Worm (Caenorhabditis elegans): ENCODE data around the gene T20D4.19.

T20D4.19 gene

DNA sequence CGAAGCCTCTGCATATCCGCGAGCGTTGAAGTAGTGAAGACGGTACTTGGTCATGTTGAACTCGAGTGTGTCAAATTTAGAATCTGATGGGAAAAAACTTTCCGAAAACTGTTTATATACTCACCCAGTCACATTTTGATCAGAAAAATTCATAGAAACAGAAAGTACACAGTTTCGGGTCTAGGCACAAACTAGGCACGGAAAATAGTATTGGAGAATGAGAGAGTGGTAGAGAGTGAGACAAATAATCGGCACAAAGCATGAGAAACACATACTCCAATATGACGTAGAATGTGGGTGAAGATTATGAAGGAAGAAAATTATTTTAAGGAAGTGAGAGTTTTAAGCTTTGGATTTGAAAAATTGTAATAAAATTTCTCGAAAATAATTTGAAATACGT is 37.0 kb upstream of the T20D4.19 start, which contains the start of gene gst-33:
Gene gst-33 (minus strand): TSS at position 127 of the 400 bp plus-strand sequence.
- TF ChIP-seq crh-2 (tag; optimal IDR thresholded peaks at IDR 0.05) (peak; percentile 22), nhr-6 (tag; optimal IDR thresholded peaks at IDR 0.05) (no peak), blmp-1 (tag; optimal IDR thresholded peaks at IDR 0.05; ENCODE audit: insufficient read depth) (peak; percentile 61), nhr-129 (tag; optimal IDR thresholded peaks at IDR 0.05) (peak; percentile 39), gmeb-1 (tag; optimal IDR thresholded peaks at IDR 0.05) (peak; percentile 61), sma-9 (GFP tag; optimal IDR thresholded peaks at IDR 0.05) (peak; percentile 73), sma-9 (tag; optimal IDR thresholded peaks at IDR 0.05) (no peak), ceh-82 (tag; optimal IDR thresholded peaks at IDR 0.05) (no peak), fos-1 (tag; optimal IDR thresholded peaks at IDR 0.05) (peak; percentile 41), F13H6.1 (tag; optimal IDR thresholded peaks at IDR 0.05) (peak; percentile 4)

- TF ChIP-seq nhr-23 (tag; optimal IDR thresholded peaks at IDR 0.05) (no peak), nhr-10 (tag; optimal IDR thresholded peaks at IDR 0.05) (no peak), mbf-1 (tag; optimal IDR thresholded peaks at IDR 0.05) (no peak), nhr-237 (tag; optimal IDR thresholded peaks at IDR 0.05) (no peak), zag-1 (tag; optimal IDR thresholded peaks at IDR 0.05) (no peak), F13H6.1 (tag; optimal IDR thresholded peaks at IDR 0.05) (no peak), mdl-1 (tag; optimal IDR thresholded peaks at IDR 0.05) (no peak), aly-2 (tag; optimal IDR thresholded peaks at IDR 0.05) (no peak)
These were observed 33.5 kb upstream of the T20D4.19 start for ce11 chrV:3464897-3465296.

DNA sequence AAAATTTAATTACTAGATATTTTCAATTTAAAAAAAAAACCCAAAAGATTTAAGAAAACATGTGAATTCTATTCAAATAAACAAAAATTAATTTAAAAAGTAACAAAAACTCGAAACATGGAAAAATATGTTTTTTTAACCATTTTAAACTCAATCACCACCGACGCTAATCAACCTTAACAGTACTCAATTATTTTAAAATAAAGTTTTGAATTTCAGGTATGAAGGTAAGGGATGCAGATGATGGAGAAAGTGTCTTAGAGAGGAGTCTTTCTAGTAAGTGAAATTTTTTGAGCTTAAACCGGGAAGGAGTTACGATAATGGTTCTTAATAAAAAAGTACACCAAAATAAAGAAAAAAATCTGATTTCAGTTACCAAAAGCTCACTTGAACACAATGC is 32.1 kb upstream of the T20D4.19 start, which contains the start of gene slc-28.1:
Gene slc-28.1 (plus strand): TSS at position 301 of the 400 bp plus-strand sequence.
- TF ChIP-seq elt-3 (tag; optimal IDR thresholded peaks at IDR 0.05): no peak
- TF ChIP-seq lin-13 (GFP tag; optimal IDR thresholded peaks at IDR 0.05): no peak
- no peak for TF ChIP-seq ceh-16 (tag; optimal IDR thresholded peaks at IDR 0.05)
- TF ChIP-seq nhr-129 (tag; optimal IDR thresholded peaks at IDR 0.05): no peak
- TF ChIP-seq ceh-82 (tag; optimal IDR thresholded peaks at IDR 0.05): no peak
- no peak for TF ChIP-seq ama-1 (optimal IDR thresholded peaks at IDR 0.05)
- no peak for TF ChIP-seq sma-3 (GFP tag; optimal IDR thresholded peaks at IDR 0.05)
- TF ChIP-seq unc-55 (GFP tag; optimal IDR thresholded peaks at IDR 0.05): no peak
- TF ChIP-seq nhr-21 (tag; optimal IDR thresholded peaks at IDR 0.05): no peak
- no peak for TF ChIP-seq blmp-1 (tag; optimal IDR thresholded peaks at IDR 0.05; ENCODE audit: insufficient read depth)
- no peak for TF ChIP-seq sma-9 (GFP tag; optimal IDR thresholded peaks at IDR 0.05)
- no peak for TF ChIP-seq sma-9 (tag; optimal IDR thresholded peaks at IDR 0.05)
- no peak for TF ChIP-seq unc-39 (tag; optimal IDR thresholded peaks at IDR 0.05)
- no peak for TF ChIP-seq F13H6.1 (tag; optimal IDR thresholded peaks at IDR 0.05)
- no peak for TF ChIP-seq nhr-12 (tag; optimal IDR thresholded peaks at IDR 0.05)
- no peak for TF ChIP-seq snpc-4 (tag; optimal IDR thresholded peaks at IDR 0.05)
- TF ChIP-seq mdl-1 (tag; optimal IDR thresholded peaks at IDR 0.05): no peak
- no peak for TF ChIP-seq peb-1 (tag; optimal IDR thresholded peaks at IDR 0.05)
- no peak for TF ChIP-seq nhr-10 (tag; optimal IDR thresholded peaks at IDR 0.05)
- no peak for TF ChIP-seq nhr-77 (tag; optimal IDR thresholded peaks at IDR 0.05)
- TF ChIP-seq lsy-2 (tag; optimal IDR thresholded peaks at IDR 0.05): no peak

DNA sequence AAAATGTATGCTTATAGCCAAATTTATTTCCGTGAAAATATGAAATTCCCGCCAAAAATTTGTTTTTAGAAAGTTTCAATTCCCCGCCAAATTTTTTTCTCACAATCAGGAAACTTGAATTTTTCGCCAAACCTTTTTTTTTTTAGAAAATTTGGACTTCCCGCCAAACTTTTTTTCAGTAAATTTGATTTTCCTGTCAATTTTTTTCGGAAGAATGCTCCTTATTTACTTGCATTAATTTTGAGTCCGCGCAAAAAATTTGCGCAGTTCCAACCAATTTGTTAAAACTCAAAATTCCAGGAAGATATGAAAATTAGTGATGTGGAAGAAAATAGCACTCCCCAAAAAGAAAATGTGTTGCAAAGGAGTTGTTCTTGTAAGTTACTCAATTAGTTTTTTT is 28.5 kb upstream of the T20D4.19 start, which contains the start of gene slc-28.2:
Gene slc-28.2 (plus strand): TSS at position 301 of the 400 bp plus-strand sequence.
- TF ChIP-seq unc-39 (tag; optimal IDR thresholded peaks at IDR 0.05) (no peak), mbf-1 (tag; optimal IDR thresholded peaks at IDR 0.05) (no peak)

DNA sequence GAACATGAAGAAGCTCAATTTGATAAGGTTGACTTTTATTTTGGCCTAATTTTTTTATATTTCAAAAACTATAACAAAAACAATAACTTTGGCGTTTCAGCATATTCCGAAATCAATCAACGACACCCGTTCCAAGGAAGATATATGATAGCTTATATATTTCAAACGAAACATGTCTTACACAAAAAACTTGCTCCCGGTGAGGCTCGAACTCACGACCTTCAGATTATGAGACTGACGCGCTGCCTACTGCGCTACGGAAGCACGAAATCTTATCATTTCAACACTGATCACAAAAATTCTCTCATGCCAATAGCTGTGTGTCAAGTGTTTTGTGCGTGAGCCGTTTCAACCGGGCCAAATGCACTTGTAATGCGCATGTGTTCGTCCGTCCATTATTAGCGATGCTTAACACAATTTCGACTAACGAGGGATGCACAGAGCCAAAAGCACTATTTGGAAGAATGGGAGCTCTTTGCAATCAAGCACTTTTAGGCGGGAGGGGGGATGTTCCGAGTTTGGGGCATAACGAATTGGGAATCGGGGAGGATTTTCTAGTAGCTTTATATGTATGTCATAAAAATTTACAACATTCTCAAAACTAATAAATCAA is 23.8 kb upstream of the T20D4.19 start:
- TF ChIP-seq crh-2 (tag; optimal IDR thresholded peaks at IDR 0.05) (no peak), sem-4 (tag; optimal IDR thresholded peaks at IDR 0.05) (no peak), lin-11 (tag; optimal IDR thresholded peaks at IDR 0.05) (no peak), sma-3 (GFP tag; optimal IDR thresholded peaks at IDR 0.05) (no peak), ztf-1 (GFP tag; conservative IDR thresholded peaks at IDR 0.05) (no peak), unc-62 (GFP tag; optimal IDR thresholded peaks at IDR 0.05) (no peak), peb-1 (tag; optimal IDR thresholded peaks at IDR 0.05) (no peak)
